Fruit fly (Drosophila melanogaster) whole organism, embryonic: ENCODE results near the gene Awh.

Source experiments
- Bdp1 ChIP-seq: fragments of 200-800 bp; sonication (Bioruptor generic); optimal IDR thresholded peaks from 3 replicates; lab custom pipeline; 2016; ENCODE audit warnings: missing biosample characterization, missing genetic modification characterization
- CG10366 ChIP-seq: fragments of 200-800 bp; sonication (Bioruptor generic); IDR thresholded peaks from 2 replicates; pipeline ENCODE4 v1.3.6; 2022; ENCODE audit warnings: missing biosample characterization, missing genetic modification characterization
- CG10959 ChIP-seq: fragments of 200-800 bp; sonication (Bioruptor generic); IDR thresholded peaks from 2 replicates; pipeline ENCODE4 v1.3.6; 2022; ENCODE audit warnings: missing biosample characterization, missing genetic modification characterization
- CG10979 ChIP-seq: fragments of 200-800 bp; sonication (Bioruptor generic); optimal IDR thresholded peaks from 2 replicates; lab custom pipeline; 2018; ENCODE audit warnings: missing biosample characterization, mild to moderate bottlenecking, missing genetic modification characterization, moderate library complexity
- CG12071 ChIP-seq: fragments of 200-800 bp; sonication (Bioruptor generic); optimal IDR thresholded peaks from 3 replicates; lab custom pipeline; 2018; ENCODE audit warnings: missing biosample characterization, mild to moderate bottlenecking, missing genetic modification characterization
- CG12942 ChIP-seq: fragments of 200-800 bp; sonication (Bioruptor generic); optimal IDR thresholded peaks from 3 replicates; lab custom pipeline; 2016; ENCODE audit warnings: missing biosample characterization, missing genetic modification characterization
- CG15601 ChIP-seq: fragments of 200-800 bp; sonication (Bioruptor generic); optimal IDR thresholded peaks from 3 replicates; lab custom pipeline; 2019; ENCODE audit warnings: missing biosample characterization, mild to moderate bottlenecking, missing genetic modification characterization, moderate library complexity
- CG16863 ChIP-seq: fragments of 200-800 bp; sonication (Bioruptor generic); optimal IDR thresholded peaks from 3 replicates; lab custom pipeline; 2016; ENCODE audit warnings: missing biosample characterization, missing genetic modification characterization
- CG17829 ChIP-seq: fragments of 200-800 bp; optimal IDR thresholded peaks from 2 replicates; lab custom pipeline; 2019; ENCODE audit warnings: missing biosample characterization, mild to moderate bottlenecking, missing genetic modification characterization, moderate library complexity
- CG2129 ChIP-seq: fragments of 200-800 bp; sonication (Bioruptor generic); IDR thresholded peaks from 2 replicates; pipeline ENCODE4 v1.3.6; 2022; ENCODE audit warnings: missing biosample characterization, missing genetic modification characterization; ENCODE audit not compliant: partially characterized antibody
- CG2712 ChIP-seq: fragments of 200-800 bp; optimal IDR thresholded peaks from 3 replicates; lab custom pipeline; 2019; ENCODE audit warnings: missing biosample characterization, mild to moderate bottlenecking, missing genetic modification characterization, moderate library complexity
- CG2875 ChIP-seq: fragments of 200-800 bp; sonication (Bioruptor generic); optimal IDR thresholded peaks from 2 replicates; lab custom pipeline; 2017; ENCODE audit warnings: missing biosample characterization, mild to moderate bottlenecking, missing genetic modification characterization, missing genetic modification reagents
- CG2889 ChIP-seq: fragments of 200-800 bp; sonication (Bioruptor generic); IDR thresholded peaks from 3 replicates; pipeline ENCODE4 v1.3.6; 2022; ENCODE audit warnings: missing biosample characterization, missing genetic modification characterization
- CG31388 ChIP-seq: fragments of 200-800 bp; sonication (Bioruptor generic); optimal IDR thresholded peaks from 2 replicates; lab custom pipeline; 2016; ENCODE audit warnings: missing biosample characterization, missing genetic modification characterization
- CG3838 ChIP-seq: fragments of 200-800 bp; sonication (Bioruptor generic); optimal IDR thresholded peaks from 3 replicates; lab custom pipeline; 2016; ENCODE audit warnings: missing biosample characterization, missing genetic modification characterization
- CG5245 ChIP-seq: fragments of 200-800 bp; sonication (Bioruptor generic); optimal IDR thresholded peaks from 3 replicates; lab custom pipeline; 2016; ENCODE audit warnings: missing biosample characterization, missing genetic modification characterization
- CG6654 ChIP-seq: fragments of 200-800 bp; sonication (Bioruptor generic); optimal IDR thresholded peaks from 2 replicates; lab custom pipeline; 2017; ENCODE audit warnings: missing biosample characterization, mild to moderate bottlenecking, missing genetic modification characterization
- CG6683 ChIP-seq: fragments of 200-800 bp; sonication (Bioruptor generic); optimal IDR thresholded peaks from 2 replicates; lab custom pipeline; 2017; ENCODE audit warnings: missing biosample characterization, mild to moderate bottlenecking, missing genetic modification characterization, missing genetic modification reagents
- CG6765 ChIP-seq: fragments of 200-800 bp; sonication (Bioruptor generic); optimal IDR thresholded peaks from 3 replicates; lab custom pipeline; 2017; ENCODE audit warnings: missing biosample characterization, mild to moderate bottlenecking, missing genetic modification characterization
- CG7357 ChIP-seq: fragments of 200-800 bp; sonication (Bioruptor generic); IDR thresholded peaks from 3 replicates; pipeline ENCODE4 v1.3.6; 2022; ENCODE audit warnings: missing biosample characterization, missing genetic modification characterization
- CG7928 ChIP-seq: fragments of 200-800 bp; sonication (Bioruptor generic); optimal IDR thresholded peaks from 2 replicates; lab custom pipeline; 2017; ENCODE audit warnings: missing biosample characterization, mild to moderate bottlenecking, missing genetic modification characterization
- CG8765 ChIP-seq: fragments of 200-800 bp; sonication (Bioruptor generic); IDR thresholded peaks from 2 replicates; pipeline ENCODE4 v1.3.6; 2022; ENCODE audit warnings: missing biosample characterization, missing genetic modification characterization
- CG8924 ChIP-seq: fragments of 200-800 bp; optimal IDR thresholded peaks from 3 replicates; lab custom pipeline; 2019; ENCODE audit warnings: missing biosample characterization, mild to moderate bottlenecking, missing genetic modification characterization, moderate library complexity
- Doc3 ChIP-seq: fragments of 200-800 bp; sonication (Bioruptor generic); IDR thresholded peaks from 3 replicates; pipeline ENCODE4 v1.3.6; 2022; ENCODE audit warnings: missing biosample characterization, missing genetic modification characterization; ENCODE audit not compliant: partially characterized antibody
- HLH3B ChIP-seq: fragments of 200-800 bp; sonication (Bioruptor generic); IDR thresholded peaks from 2 replicates; pipeline ENCODE4 v1.3.6; 2022; ENCODE audit warnings: missing biosample characterization, missing genetic modification characterization
- Hmr ChIP-seq: fragments of 200-800 bp; sonication (Bioruptor generic); optimal IDR thresholded peaks from 3 replicates; lab custom pipeline; 2017; ENCODE audit warnings: mild to moderate bottlenecking, missing biosample characterization, missing genetic modification reagents, missing genetic modification characterization
- Hr3 ChIP-seq: fragments of 200-800 bp; sonication (Bioruptor generic); optimal IDR thresholded peaks from 3 replicates; lab custom pipeline; 2016; ENCODE audit warnings: missing biosample characterization, missing genetic modification characterization
- Optix ChIP-seq: fragments of 200-800 bp; sonication (Bioruptor generic); IDR thresholded peaks from 3 replicates; pipeline ENCODE4 v1.3.6; 2022; ENCODE audit warnings: missing biosample characterization, missing genetic modification characterization
- Sox102F ChIP-seq: fragments of 200-800 bp; sonication (Bioruptor generic); optimal IDR thresholded peaks from 2 replicates; lab custom pipeline; 2018; ENCODE audit warnings: missing biosample characterization, mild to moderate bottlenecking, missing genetic modification characterization, moderate library complexity
- Vsx1 ChIP-seq: fragments of 200-800 bp; sonication (Bioruptor generic); optimal IDR thresholded peaks from 2 replicates; lab custom pipeline; 2017; ENCODE audit warnings: missing biosample characterization, mild to moderate bottlenecking, missing genetic modification characterization, missing genetic modification reagents
- ac ChIP-seq: fragments of 200-800 bp; sonication (Bioruptor generic); optimal IDR thresholded peaks from 3 replicates; lab custom pipeline; 2017; ENCODE audit warnings: missing biosample characterization, mild to moderate bottlenecking, missing genetic modification characterization
- ap ChIP-seq: fragments of 200-800 bp; sonication (Bioruptor generic); IDR thresholded peaks from 2 replicates; pipeline ENCODE4 v1.3.6; 2022; ENCODE audit warnings: missing biosample characterization, missing genetic modification characterization
- bsh ChIP-seq, 2 experiments: fragments of 200-800 bp; sonication (Bioruptor generic); optimal IDR thresholded peaks; 2 replicates each; lab custom pipeline; 2017 to 2018; ENCODE audit warnings: mild to moderate bottlenecking in 2 of 2, missing biosample characterization in 2 of 2, missing genetic modification characterization in 2 of 2, moderate library complexity in 1 of 2
- crc ChIP-seq: fragments of 200-800 bp; sonication (Bioruptor generic); optimal IDR thresholded peaks from 2 replicates; lab custom pipeline; 2016; ENCODE audit warnings: missing biosample characterization, missing genetic modification characterization
- dan ChIP-seq: fragments of 200-800 bp; sonication (Bioruptor generic); IDR thresholded peaks from 2 replicates; pipeline ENCODE4 v1.3.6; 2022; ENCODE audit warnings: missing biosample characterization, missing genetic modification characterization
- disco-r ChIP-seq: fragments of 200-800 bp; sonication (Bioruptor generic); optimal IDR thresholded peaks from 2 replicates; lab custom pipeline; 2016; ENCODE audit warnings: missing biosample characterization, missing genetic modification characterization
- fd102C ChIP-seq: fragments of 200-800 bp; sonication (Bioruptor generic); optimal IDR thresholded peaks from 2 replicates; lab custom pipeline; 2018; ENCODE audit warnings: missing biosample characterization, mild to moderate bottlenecking, missing genetic modification characterization, moderate library complexity
- fru ChIP-seq: fragments of >200 bp; optimal IDR thresholded peaks from 2 replicates; lab custom pipeline; 2017
- mam ChIP-seq: fragments of 200-800 bp; sonication (Bioruptor generic); optimal IDR thresholded peaks from 3 replicates; lab custom pipeline; 2016; ENCODE audit warnings: missing biosample characterization, missing genetic modification characterization
- nau ChIP-seq: fragments of 200-800 bp; sonication (Bioruptor generic); optimal IDR thresholded peaks from 3 replicates; lab custom pipeline; 2017; ENCODE audit warnings: missing biosample characterization, mild to moderate bottlenecking, missing genetic modification characterization, missing genetic modification reagents
- p53 ChIP-seq: fragments of 200-800 bp; sonication (Bioruptor generic); optimal IDR thresholded peaks from 2 replicates; lab custom pipeline; 2016; ENCODE audit warnings: missing biosample characterization, missing genetic modification characterization
- pho ChIP-seq: fragments of 200-800 bp; sonication (Bioruptor generic); optimal IDR thresholded peaks from 2 replicates; lab custom pipeline; 2016; ENCODE audit warnings: missing biosample characterization, missing genetic modification characterization
- pzg ChIP-seq: fragments of 200-800 bp; sonication (Bioruptor generic); optimal IDR thresholded peaks from 3 replicates; lab custom pipeline; 2018; ENCODE audit warnings: missing biosample characterization, mild to moderate bottlenecking, missing genetic modification characterization, moderate library complexity
- ro ChIP-seq: fragments of 200-800 bp; sonication (Bioruptor generic); IDR thresholded peaks from 2 replicates; pipeline ENCODE4 v1.3.6; 2022; ENCODE audit warnings: missing biosample characterization, missing genetic modification characterization
- sc ChIP-seq, 3 experiments: fragments of >200 bp in 2 of 3; fragments of 200-800 bp in 1 of 3; sonication (Bioruptor generic) in 1 of 3; optimal IDR thresholded peaks; 2 replicates in 2 of 3; 3 replicates in 1 of 3; lab custom pipeline; 2017; ENCODE audit warnings: mild to moderate bottlenecking in 1 of 3, missing biosample characterization in 1 of 3, missing genetic modification characterization in 1 of 3, missing genetic modification reagents in 1 of 3
- schlank ChIP-seq: fragments of 200-800 bp; sonication (Bioruptor generic); optimal IDR thresholded peaks from 2 replicates; lab custom pipeline; 2018; ENCODE audit warnings: missing biosample characterization, mild to moderate bottlenecking, missing genetic modification characterization
- tgo ChIP-seq: fragments of 200-800 bp; sonication (Bioruptor generic); IDR thresholded peaks from 3 replicates; pipeline ENCODE4 v1.3.6; 2022; ENCODE audit warnings: missing biosample characterization, missing genetic modification characterization
- tll ChIP-seq, 2 experiments: fragments of 200-800 bp in 1 of 2; fragments of >200 bp in 1 of 2; sonication (Bioruptor generic) in 1 of 2; optimal IDR thresholded peaks; 2 replicates each; lab custom pipeline; 2017 to 2019; ENCODE audit warnings: missing biosample characterization in 2 of 2, missing genetic modification characterization in 2 of 2, mild to moderate bottlenecking in 1 of 2, moderate library complexity in 1 of 2
- tup ChIP-seq: fragments of 200-800 bp; sonication (Bioruptor generic); optimal IDR thresholded peaks from 2 replicates; lab custom pipeline; 2016; ENCODE audit warnings: missing biosample characterization, mild to moderate bottlenecking, missing genetic modification characterization, moderate library complexity
- unc-4 ChIP-seq: fragments of 200-800 bp; sonication (Bioruptor generic); IDR thresholded peaks from 2 replicates; pipeline ENCODE4 v1.3.6; 2022; ENCODE audit warnings: missing biosample characterization, missing genetic modification characterization; ENCODE audit not compliant: partially characterized antibody

The Awh gene

dm6 chr3L:3892154-3892624 is 46.2 kb downstream of the Awh start, which contains the start of gene Fie (continued):
- TF ChIP-seq CG7928 (GFP tag; lab: Kevin White, UChicago) (no peak), CG8765 (GFP tag; lab: Robert Waterston, UW) (no peak), fd102C (GFP tag; lab: Kevin White, UChicago) (no peak), Optix (GFP tag; lab: Robert Waterston, UW) (no peak), CG2875 (GFP tag; lab: Kevin White, UChicago) (peak; percentile 3), Sox102F (peak; percentile 71), p53 (GFP tag; lab: Kevin White, UChicago) (no peak), nau (GFP tag; lab: Kevin White, UChicago) (peak; percentile 29), CG2712 (tag; lab: Kevin White, UChicago) (peak; percentile 56), CG12071 (GFP tag; lab: Kevin White, UChicago) (peak; percentile 33), CG6765 (GFP tag; lab: Kevin White, UChicago) (peak; percentile 53), Hmr (peak; percentile 84), CG31388 (GFP tag; lab: Kevin White, UChicago) (no peak), Vsx1 (GFP tag; lab: Kevin White, UChicago) (peak; percentile 6), unc-4 (GFP tag; lab: Robert Waterston, UW) (no peak), CG7357 (GFP tag; lab: Robert Waterston, UW) (0 out of 3 replicates have a peak, but pooled peaks have one; percentile 48), CG15601 (tag; lab: Kevin White, UChicago) (peak; percentile 63), crc (no peak), bsh (GFP tag; optimal IDR thresholded peaks at IDR 0.05; lab: Kevin White, UChicago) (peak in 1 of 2 experiments; percentile 45), schlank (tag; lab: Kevin White, UChicago) (no peak), ro (GFP tag; lab: Robert Waterston, UW) (no peak), CG2129 (GFP tag; lab: Robert Waterston, UW) (no peak), mam (GFP tag; lab: Kevin White, UChicago) (peak; percentile 43), pzg (GFP tag; lab: Kevin White, UChicago) (no peak), CG10366 (GFP tag; lab: Robert Waterston, UW) (no peak), CG5245 (GFP tag; lab: Kevin White, UChicago) (no peak), CG10979 (tag; lab: Kevin White, UChicago) (peak; percentile 44), CG17829 (tag; lab: Kevin White, UChicago) (peak; percentile 31), fru (lab: Kevin White, UChicago) (no peak), CG8924 (tag; lab: Kevin White, UChicago) (peak; percentile 84), Hr3 (peak; percentile 62), CG2889 (GFP tag; lab: Robert Waterston, UW) (no peak), ap (no peak), CG3838 (peak; percentile 2), tll (GFP tag; optimal IDR thresholded peaks at IDR 0.05; lab: Kevin White, UChicago) (no peak), CG6683 (GFP tag; lab: Kevin White, UChicago) (no peak), Doc3 (GFP tag; lab: Robert Waterston, UW) (no peak), dan (GFP tag; lab: Robert Waterston, UW) (no peak), tup (GFP tag; lab: Kevin White, UChicago) (no peak), CG12942 (GFP tag; lab: Kevin White, UChicago) (no peak), tgo (GFP tag; lab: Robert Waterston, UW) (peak; percentile 40; the same call in 1 of the 3 replicates), ac (GFP tag; lab: Kevin White, UChicago) (no peak), disco-r (no peak), CG6654 (no peak), Bdp1 (GFP tag; lab: Kevin White, UChicago) (peak; percentile 46), CG16863 (GFP tag; lab: Kevin White, UChicago) (peak; percentile 13), sc (optimal IDR thresholded peaks at IDR 0.05; lab: Kevin White, UChicago) (no peak), sc (GFP tag; optimal IDR thresholded peaks at IDR 0.05; lab: Kevin White, UChicago) (peak; percentile 16), CG10959 (GFP tag; lab: Robert Waterston, UW) (no peak), pho (GFP tag; lab: Kevin White, UChicago) (peak; percentile 47), HLH3B (GFP tag; lab: Robert Waterston, UW) (no peak)
